Worm (Caenorhabditis elegans) whole organism, early embryonic: Measurements from ENCODE around the gene C13F10.5.

Source experiments
- B0310.2 ChIP-seq: sonication (generic microtip); optimal IDR thresholded peaks from 2 replicates; lab custom pipeline; 2016; ENCODE audit warnings: mild to moderate bottlenecking, missing genetic modification characterization, missing compliant biosample characterization
- F13C5.2 ChIP-seq: sonication (generic microtip); optimal IDR thresholded peaks from 2 replicates; lab custom pipeline; 2017; ENCODE audit warnings: mild to moderate bottlenecking, missing genetic modification characterization, inconsistent platforms, missing compliant biosample characterization
- aly-1 ChIP-seq: sonication (generic microtip); optimal IDR thresholded peaks from 2 replicates; lab custom pipeline; 2016; ENCODE audit warnings: missing genetic modification characterization, missing compliant biosample characterization
- ama-1 ChIP-seq: fragments of 150-350 bp; optimal IDR thresholded peaks from 2 replicates; lab custom pipeline; 2014
- ceh-13 ChIP-seq: fragments of 200-800 bp; sonication (Bioruptor generic); optimal IDR thresholded peaks from 2 replicates; lab custom pipeline; 2018; ENCODE audit warnings: mild to moderate bottlenecking, missing genetic modification characterization, missing compliant biosample characterization
- ceh-36 ChIP-seq: sonication (generic microtip); optimal IDR thresholded peaks from 2 replicates; lab custom pipeline; 2016; ENCODE audit warnings: missing genetic modification characterization, inconsistent platforms, missing compliant biosample characterization
- ets-7 ChIP-seq: sonication (generic microtip); optimal IDR thresholded peaks from 2 replicates; lab custom pipeline; 2016; ENCODE audit warnings: missing genotype, missing genetic modification characterization, missing compliant biosample characterization
- flt-1 ChIP-seq: fragments of 200-800 bp; sonication (Bioruptor generic); IDR thresholded peaks from 2 replicates; pipeline ENCODE4 v1.3.6; 2022; ENCODE audit warnings: missing genetic modification characterization, missing compliant biosample characterization
- hmbx-1 ChIP-seq: sonication (generic microtip); optimal IDR thresholded peaks from 2 replicates; lab custom pipeline; 2016; ENCODE audit warnings: mild to moderate bottlenecking, missing genetic modification characterization, missing compliant biosample characterization
- hmg-4 ChIP-seq: fragments of 200-800 bp; sonication (Bioruptor generic); optimal IDR thresholded peaks from 2 replicates; lab custom pipeline; 2018; ENCODE audit warnings: mild to moderate bottlenecking, missing genetic modification characterization, missing compliant biosample characterization
- hnd-1 ChIP-seq: sonication (generic microtip); optimal IDR thresholded peaks from 2 replicates; lab custom pipeline; 2016; ENCODE audit warnings: missing genetic modification characterization, missing compliant biosample characterization
- pes-1 ChIP-seq: fragments of 200-800 bp; sonication (Bioruptor generic); IDR thresholded peaks from 2 replicates; pipeline ENCODE4 v1.3.6; 2022; ENCODE audit warnings: missing genetic modification reagents, missing genetic modification characterization, missing compliant biosample characterization
- scrt-1 ChIP-seq: fragments of 200-800 bp; sonication (Bioruptor generic); IDR thresholded peaks from 2 replicates; pipeline ENCODE4 v1.3.6; 2022; ENCODE audit warnings: missing genetic modification characterization, missing compliant biosample characterization
- sea-1 ChIP-seq: fragments of 200-800 bp; sonication (Bioruptor generic); conservative IDR thresholded peaks from 2 replicates; pipeline ENCODE4 v1.3.6; 2022; ENCODE audit warnings: missing genetic modification characterization, missing compliant biosample characterization
- tbx-11 ChIP-seq: fragments of 200-800 bp; sonication (Bioruptor generic); IDR thresholded peaks from 2 replicates; pipeline ENCODE4 v1.3.6; 2022; ENCODE audit warnings: missing genetic modification characterization, missing compliant biosample characterization
- tbx-37 ChIP-seq: fragments of 200-800 bp; sonication (Bioruptor generic); conservative IDR thresholded peaks from 2 replicates; pipeline ENCODE4 v1.3.6; 2022; ENCODE audit warnings: missing genetic modification reagents, missing genetic modification characterization, missing compliant biosample characterization
- tra-4 ChIP-seq: sonication (generic microtip); optimal IDR thresholded peaks from 2 replicates; lab custom pipeline; 2017; ENCODE audit warnings: missing genetic modification characterization, missing compliant biosample characterization

Gene C13F10.5

ce11 chrV:7218988-7219387, at the start of gene C13F10.5:
Gene C13F10.5 (minus strand): TSS chrV:7219088.
- TF ChIP-seq flt-1 (GFP tag; lab: Robert Waterston, UW) (no peak), ceh-13 (GFP tag; lab: Kevin White, UChicago) (no peak), tbx-37 (GFP tag; lab: Robert Waterston, UW) (no peak)

ce11 chrV:7266021-7266420, 47.1 kb upstream of the C13F10.5 start, which contains the start of gene C13A2.7:
Gene C13A2.7 (plus strand): TSS chrV:7266321.
- TF ChIP-seq B0310.2 (tag; lab: Kevin White, UChicago) (no peak), scrt-1 (GFP tag; lab: Robert Waterston, UW) (no peak), hnd-1 (tag; lab: Kevin White, UChicago) (no peak)

ce11 chrV:7264042-7264441, 45.2 kb upstream of the C13F10.5 start, which contains the start of gene C13A2.9:
Gene C13A2.9 (minus strand): TSS chrV:7264142.
- no peak for TF ChIP-seq hmbx-1 (tag; lab: Kevin White, UChicago)
- no peak for TF ChIP-seq tbx-11 (GFP tag; lab: Robert Waterston, UW)
- no peak for TF ChIP-seq sea-1
- TF ChIP-seq ceh-13 (GFP tag; lab: Kevin White, UChicago), result no peak
- no peak for TF ChIP-seq ceh-36 (tag; lab: Kevin White, UChicago)
- no peak for TF ChIP-seq tra-4
- TF ChIP-seq ama-1 (lab: Kevin White, UChicago), result no peak
- no peak for TF ChIP-seq hmg-4 (GFP tag; lab: Kevin White, UChicago)

ce11 chrV:7258965-7259364, 40.1 kb upstream of the C13F10.5 start, which contains the start of gene C13A2.12:
Gene C13A2.12 (plus strand): TSS chrV:7259265.
- no peak for TF ChIP-seq aly-1 (tag; lab: Kevin White, UChicago)
- no peak for TF ChIP-seq tbx-11 (GFP tag; lab: Robert Waterston, UW)
- no peak for TF ChIP-seq tra-4
- no peak for TF ChIP-seq ceh-13 (GFP tag; lab: Kevin White, UChicago)
- TF ChIP-seq hmbx-1 (tag; lab: Kevin White, UChicago), result no peak
- no peak for TF ChIP-seq sea-1
- TF ChIP-seq ets-7 (tag; lab: Kevin White, UChicago), result no peak
- TF ChIP-seq hnd-1 (tag; lab: Kevin White, UChicago), result no peak
- TF ChIP-seq pes-1 (GFP tag; lab: Robert Waterston, UW), result no peak
- TF ChIP-seq hmg-4 (GFP tag; lab: Kevin White, UChicago), result no peak
- no peak for TF ChIP-seq tbx-37 (GFP tag; lab: Robert Waterston, UW)
- TF ChIP-seq scrt-1 (GFP tag; lab: Robert Waterston, UW), result no peak
- TF ChIP-seq flt-1 (GFP tag; lab: Robert Waterston, UW), result no peak
- no peak for TF ChIP-seq ceh-36 (tag; lab: Kevin White, UChicago)

ce11 chrV:7255095-7255494, 36.2 kb upstream of the C13F10.5 start, which contains the start of gene C05C8.8:
Gene C05C8.8 (minus strand): TSS chrV:7255195.
- TF ChIP-seq B0310.2 (tag; lab: Kevin White, UChicago), result no peak
- TF ChIP-seq hmbx-1 (tag; lab: Kevin White, UChicago), result no peak
- no peak for TF ChIP-seq F13C5.2
- TF ChIP-seq tbx-37 (GFP tag; lab: Robert Waterston, UW), result no peak
- no peak for TF ChIP-seq tbx-11 (GFP tag; lab: Robert Waterston, UW)
- TF ChIP-seq ceh-13 (GFP tag; lab: Kevin White, UChicago), result no peak
- no peak for TF ChIP-seq ama-1 (lab: Kevin White, UChicago)
- TF ChIP-seq pes-1 (GFP tag; lab: Robert Waterston, UW), result no peak
- no peak for TF ChIP-seq scrt-1 (GFP tag; lab: Robert Waterston, UW)
- TF ChIP-seq aly-1 (tag; lab: Kevin White, UChicago), result no peak

ce11 chrV:7248227-7248953, 29.5 kb upstream of the C13F10.5 start:
- TF ChIP-seq aly-1 (tag; lab: Kevin White, UChicago) (no peak), B0310.2 (tag; lab: Kevin White, UChicago) (no peak), ceh-13 (GFP tag; lab: Kevin White, UChicago) (no peak)

- TF ChIP-seq ama-1 (lab: Kevin White, UChicago) (no peak), flt-1 (GFP tag; lab: Robert Waterston, UW) (no peak), B0310.2 (tag; lab: Kevin White, UChicago) (no peak), tbx-11 (GFP tag; lab: Robert Waterston, UW) (no peak), hmbx-1 (tag; lab: Kevin White, UChicago) (no peak), ceh-36 (tag; lab: Kevin White, UChicago) (no peak), aly-1 (tag; lab: Kevin White, UChicago) (no peak)
Observed at ce11 chrV:7246951-7247350, 28.1 kb upstream of the C13F10.5 start, which contains the start of gene C05C8.7. Gene C05C8.7 (minus strand): TSS chrV:7247050.

- TF ChIP-seq hmbx-1 (tag; lab: Kevin White, UChicago) (no peak), ceh-36 (tag; lab: Kevin White, UChicago) (no peak), ama-1 (lab: Kevin White, UChicago) (no peak), flt-1 (GFP tag; lab: Robert Waterston, UW) (no peak), B0310.2 (tag; lab: Kevin White, UChicago) (no peak), tra-4 (no peak), ets-7 (tag; lab: Kevin White, UChicago) (no peak), ceh-13 (GFP tag; lab: Kevin White, UChicago) (no peak)
Observed at ce11 chrV:7239471-7239870, 20.6 kb upstream of the C13F10.5 start, which contains the start of gene C05C8.1. Gene C05C8.1 (plus strand): TSS chrV:7239771.
